Fruit fly (Drosophila melanogaster) whole organism, embryonic: ENCODE data around the gene ppk11.
A peak's percentile ranks its signal among the peaks of the same experiment; 100 is the strongest.

Source experiments
- C15 ChIP-seq: fragments of 200-800 bp; sonication (Bioruptor generic); IDR thresholded peaks from 3 replicates; pipeline ENCODE4 v1.3.6; 2022; ENCODE audit warnings: missing biosample characterization, missing genetic modification characterization
- CG10431 ChIP-seq: fragments of 200-800 bp; sonication (Bioruptor generic); optimal IDR thresholded peaks from 3 replicates; lab custom pipeline; 2018; ENCODE audit warnings: missing biosample characterization, mild to moderate bottlenecking, missing genetic modification characterization
- CG11456 ChIP-seq: fragments of 200-800 bp; sonication (Bioruptor generic); IDR thresholded peaks from 3 replicates; pipeline ENCODE4 v1.3.6; 2022; ENCODE audit warnings: missing biosample characterization, missing genetic modification characterization
- CG13775 ChIP-seq: fragments of 200-800 bp; sonication (Bioruptor generic); optimal IDR thresholded peaks from 3 replicates; lab custom pipeline; 2017; ENCODE audit warnings: missing biosample characterization, mild to moderate bottlenecking, missing genetic modification characterization
- CG15514 ChIP-seq: fragments of 200-800 bp; sonication (Bioruptor generic); optimal IDR thresholded peaks from 3 replicates; lab custom pipeline; 2017; ENCODE audit warnings: missing biosample characterization, missing genetic modification characterization, mild to moderate bottlenecking, moderate library complexity, missing genetic modification reagents
- CG15696 ChIP-seq: fragments of 200-800 bp; sonication (Bioruptor generic); optimal IDR thresholded peaks from 2 replicates; lab custom pipeline; 2019; ENCODE audit warnings: missing biosample characterization, mild to moderate bottlenecking, missing genetic modification characterization, moderate library complexity
- CG1602 ChIP-seq: fragments of 200-800 bp; sonication (Bioruptor generic); optimal IDR thresholded peaks from 3 replicates; lab custom pipeline; 2016; ENCODE audit warnings: missing biosample characterization, missing genetic modification characterization
- CG17328 ChIP-seq: fragments of 200-800 bp; sonication (Bioruptor generic); IDR thresholded peaks from 2 replicates; pipeline ENCODE4 v1.3.6; 2022; ENCODE audit warnings: missing biosample characterization, missing genetic modification characterization
- CG17802 ChIP-seq: fragments of 200-800 bp; sonication (Bioruptor generic); optimal IDR thresholded peaks from 2 replicates; lab custom pipeline; 2018; ENCODE audit warnings: missing biosample characterization, mild to moderate bottlenecking, missing genetic modification characterization, moderate library complexity
- CG2116 ChIP-seq: fragments of 200-800 bp; sonication (Bioruptor generic); optimal IDR thresholded peaks from 3 replicates; lab custom pipeline; 2018; ENCODE audit warnings: missing biosample characterization, mild to moderate bottlenecking, missing genetic modification characterization
- CG31365 ChIP-seq: fragments of 200-800 bp; sonication (Bioruptor generic); optimal IDR thresholded peaks from 2 replicates; lab custom pipeline; 2018; ENCODE audit warnings: missing biosample characterization, mild to moderate bottlenecking, missing genetic modification characterization
- CG33213 ChIP-seq: fragments of 200-800 bp; sonication (Bioruptor generic); optimal IDR thresholded peaks from 3 replicates; lab custom pipeline; 2016; ENCODE audit warnings: missing biosample characterization, missing genetic modification characterization
- CG34224 ChIP-seq: fragments of 200-800 bp; sonication (Bioruptor generic); IDR thresholded peaks from 3 replicates; pipeline ENCODE4 v1.3.6; 2022; ENCODE audit warnings: missing biosample characterization, missing genetic modification characterization; ENCODE audit not compliant: partially characterized antibody
- CG5245 ChIP-seq: fragments of 200-800 bp; sonication (Bioruptor generic); optimal IDR thresholded peaks from 3 replicates; lab custom pipeline; 2016; ENCODE audit warnings: missing biosample characterization, missing genetic modification characterization
- CG6272 ChIP-seq: fragments of 200-800 bp; sonication (Bioruptor generic); IDR thresholded peaks from 2 replicates; pipeline ENCODE4 v1.3.6; 2022; ENCODE audit warnings: missing biosample characterization, missing genetic modification characterization
- CG8290 ChIP-seq, 3 experiments: fragments of 200-800 bp; sonication (Bioruptor generic); optimal IDR thresholded peaks; 2 replicates each; lab custom pipeline; 2016 to 2019; ENCODE audit warnings: missing biosample characterization in 3 of 3, missing genetic modification characterization in 3 of 3, mild to moderate bottlenecking in 2 of 3, moderate library complexity in 1 of 3
- Eip74EF ChIP-seq, 2 experiments: fragments of 200-800 bp in 1 of 2; fragments of >200 bp in 1 of 2; sonication (Bioruptor generic) in 1 of 2; optimal IDR thresholded peaks; 2 replicates each; lab custom pipeline; 2017 to 2019; ENCODE audit warnings: missing biosample characterization in 2 of 2, missing genetic modification characterization in 2 of 2, mild to moderate bottlenecking in 1 of 2, moderate library complexity in 1 of 2
- Gsc ChIP-seq: fragments of 200-800 bp; sonication (Bioruptor generic); IDR thresholded peaks from 2 replicates; pipeline ENCODE4 v1.3.6; 2022; ENCODE audit warnings: missing biosample characterization, missing genetic modification characterization
- HHEX ChIP-seq: fragments of 200-800 bp; sonication (Bioruptor generic); optimal IDR thresholded peaks from 3 replicates; lab custom pipeline; 2017; ENCODE audit warnings: missing biosample characterization, mild to moderate bottlenecking, missing genetic modification characterization, missing genetic modification reagents
- Jarid2 ChIP-seq: fragments of 200-800 bp; sonication (Bioruptor generic); optimal IDR thresholded peaks from 3 replicates; lab custom pipeline; 2017; ENCODE audit warnings: mild to moderate bottlenecking, missing biosample characterization, missing genetic modification reagents, missing genetic modification characterization
- MBD-R2 ChIP-seq: fragments of 200-800 bp; sonication (Bioruptor generic); IDR thresholded peaks from 2 replicates; pipeline ENCODE4 v1.3.6; 2022; ENCODE audit warnings: missing biosample characterization, missing genetic modification characterization
- Max ChIP-seq: fragments of 200-800 bp; sonication (Bioruptor generic); optimal IDR thresholded peaks from 2 replicates; lab custom pipeline; 2016; ENCODE audit warnings: missing biosample characterization, mild to moderate bottlenecking, missing genetic modification characterization
- NC2α ChIP-seq: fragments of 200-800 bp; sonication (Bioruptor generic); optimal IDR thresholded peaks from 2 replicates; lab custom pipeline; 2016; ENCODE audit warnings: missing biosample characterization, missing genetic modification characterization
- NfI ChIP-seq: fragments of 200-800 bp; sonication (Bioruptor generic); optimal IDR thresholded peaks from 3 replicates; lab custom pipeline; 2018; ENCODE audit warnings: missing biosample characterization, mild to moderate bottlenecking, missing genetic modification characterization, moderate library complexity
- Optix ChIP-seq: fragments of 200-800 bp; sonication (Bioruptor generic); IDR thresholded peaks from 3 replicates; pipeline ENCODE4 v1.3.6; 2022; ENCODE audit warnings: missing biosample characterization, missing genetic modification characterization
- Sin3A ChIP-seq: fragments of >200 bp; optimal IDR thresholded peaks from 2 replicates; lab custom pipeline; 2018
- Sry-β ChIP-seq: fragments of 200-800 bp; sonication (Bioruptor generic); optimal IDR thresholded peaks from 2 replicates; lab custom pipeline; 2018; ENCODE audit warnings: missing biosample characterization, mild to moderate bottlenecking, missing genetic modification characterization, moderate library complexity
- abd-A ChIP-seq: fragments of 200-800 bp; sonication (Bioruptor generic); optimal IDR thresholded peaks from 3 replicates; lab custom pipeline; 2019; ENCODE audit warnings: missing biosample characterization, mild to moderate bottlenecking, missing genetic modification characterization, moderate library complexity
- ac ChIP-seq: fragments of 200-800 bp; sonication (Bioruptor generic); optimal IDR thresholded peaks from 3 replicates; lab custom pipeline; 2017; ENCODE audit warnings: missing biosample characterization, mild to moderate bottlenecking, missing genetic modification characterization
- ato ChIP-seq: fragments of 200-800 bp; sonication (Bioruptor generic); IDR thresholded peaks from 2 replicates; pipeline ENCODE4 v1.3.6; 2022; ENCODE audit warnings: missing biosample characterization, missing genetic modification characterization; ENCODE audit not compliant: partially characterized antibody
- caup ChIP-seq: fragments of 200-800 bp; sonication (Bioruptor generic); optimal IDR thresholded peaks from 3 replicates; lab custom pipeline; 2017; ENCODE audit warnings: missing biosample characterization, mild to moderate bottlenecking, missing genetic modification characterization, moderate library complexity; ENCODE audit not compliant: severe bottlenecking
- chm ChIP-seq: fragments of 200-800 bp; sonication (Bioruptor generic); IDR thresholded peaks from 2 replicates; pipeline ENCODE4 v1.3.6; 2022; ENCODE audit warnings: missing biosample characterization, missing genetic modification characterization
- crc ChIP-seq: fragments of 200-800 bp; sonication (Bioruptor generic); optimal IDR thresholded peaks from 2 replicates; lab custom pipeline; 2016; ENCODE audit warnings: missing biosample characterization, missing genetic modification characterization
- da ChIP-seq: fragments of 200-800 bp; sonication (Bioruptor generic); optimal IDR thresholded peaks from 2 replicates; lab custom pipeline; 2016; ENCODE audit warnings: missing biosample characterization, missing genetic modification characterization
- fd3F ChIP-seq: fragments of 200-800 bp; sonication (Bioruptor generic); optimal IDR thresholded peaks from 2 replicates; lab custom pipeline; 2018; ENCODE audit warnings: missing biosample characterization, mild to moderate bottlenecking, missing genetic modification characterization, moderate library complexity
- fd96Cb ChIP-seq: fragments of 200-800 bp; sonication (Bioruptor generic); optimal IDR thresholded peaks from 2 replicates; lab custom pipeline; 2018; ENCODE audit warnings: missing biosample characterization, mild to moderate bottlenecking, missing genetic modification characterization, moderate library complexity
- gem ChIP-seq: fragments of 200-800 bp; sonication (Bioruptor generic); optimal IDR thresholded peaks from 2 replicates; lab custom pipeline; 2019; ENCODE audit warnings: missing biosample characterization, mild to moderate bottlenecking, missing genetic modification characterization, moderate library complexity
- lab ChIP-seq: fragments of 200-800 bp; sonication (Bioruptor generic); optimal IDR thresholded peaks from 3 replicates; lab custom pipeline; 2017; ENCODE audit warnings: missing biosample characterization, missing genetic modification characterization, mild to moderate bottlenecking, moderate library complexity, missing genetic modification reagents
- lbe ChIP-seq: fragments of 200-800 bp; sonication (Bioruptor generic); optimal IDR thresholded peaks from 2 replicates; lab custom pipeline; 2016; ENCODE audit warnings: missing biosample characterization, mild to moderate bottlenecking, missing genetic modification characterization
- lmd ChIP-seq: fragments of 200-800 bp; sonication (Bioruptor generic); IDR thresholded peaks from 2 replicates; pipeline ENCODE4 v1.3.6; 2022; ENCODE audit warnings: missing biosample characterization, missing genetic modification characterization
- luna ChIP-seq: fragments of 200-800 bp; sonication (Bioruptor generic); optimal IDR thresholded peaks from 2 replicates; lab custom pipeline; 2016; ENCODE audit warnings: missing biosample characterization, missing genetic modification characterization
- pros ChIP-seq: fragments of 200-800 bp; sonication (Bioruptor generic); optimal IDR thresholded peaks from 3 replicates; lab custom pipeline; 2019; ENCODE audit warnings: missing biosample characterization, mild to moderate bottlenecking, missing genetic modification characterization, moderate library complexity
- pzg ChIP-seq: fragments of 200-800 bp; sonication (Bioruptor generic); optimal IDR thresholded peaks from 3 replicates; lab custom pipeline; 2018; ENCODE audit warnings: missing biosample characterization, mild to moderate bottlenecking, missing genetic modification characterization, moderate library complexity
- rib ChIP-seq: fragments of 200-800 bp; sonication (Bioruptor generic); IDR thresholded peaks from 2 replicates; pipeline ENCODE4 v1.3.6; 2022; ENCODE audit warnings: missing biosample characterization, missing genetic modification characterization
- sima ChIP-seq: fragments of 200-800 bp; sonication (Bioruptor generic); optimal IDR thresholded peaks from 2 replicates; lab custom pipeline; 2016; ENCODE audit warnings: missing biosample characterization, missing genetic modification characterization
- so ChIP-seq: fragments of 200-800 bp; sonication (Bioruptor generic); IDR thresholded peaks from 3 replicates; pipeline ENCODE4 v1.3.6; 2022; ENCODE audit warnings: missing biosample characterization, missing genetic modification characterization
- tio ChIP-seq: fragments of 200-800 bp; sonication (Bioruptor generic); optimal IDR thresholded peaks from 2 replicates; lab custom pipeline; 2017; ENCODE audit warnings: missing biosample characterization, missing genetic modification characterization, inconsistent platforms
- toy ChIP-seq: fragments of 200-800 bp; sonication (Bioruptor generic); IDR thresholded peaks from 2 replicates; pipeline ENCODE4 v1.3.6; 2022; ENCODE audit warnings: missing biosample characterization, missing genetic modification characterization
- tup ChIP-seq: fragments of 200-800 bp; sonication (Bioruptor generic); optimal IDR thresholded peaks from 2 replicates; lab custom pipeline; 2016; ENCODE audit warnings: missing biosample characterization, mild to moderate bottlenecking, missing genetic modification characterization, moderate library complexity
- zen ChIP-seq: fragments of 200-800 bp; sonication (Bioruptor generic); optimal IDR thresholded peaks from 3 replicates; lab custom pipeline; 2018; ENCODE audit warnings: missing biosample characterization, mild to moderate bottlenecking, missing genetic modification characterization, moderate library complexity

The ppk11 gene

dm6 chr2L:9782176-9782581 is 7.3 kb upstream of the ppk11 start, which contains the start of gene IP3K1 (continued):
- TF ChIP-seq CG2116 (GFP tag; lab: Kevin White, UChicago), result no peak
- TF ChIP-seq CG15514, result peak; percentile 63
- no peak for TF ChIP-seq Gsc (GFP tag; lab: Robert Waterston, UW)
- TF ChIP-seq CG11456 (GFP tag; lab: Robert Waterston, UW), result peak; percentile 45; the same call in 1 of the 3 replicates
- no peak for TF ChIP-seq CG10431 (GFP tag; lab: Kevin White, UChicago)
- TF ChIP-seq NfI (GFP tag; lab: Kevin White, UChicago), result peak; percentile 3
- no peak for TF ChIP-seq CG1602 (GFP tag; lab: Kevin White, UChicago)
- TF ChIP-seq gem (tag; lab: Kevin White, UChicago), result no peak
- no peak for TF ChIP-seq toy (GFP tag; lab: Robert Waterston, UW)
- no peak for TF ChIP-seq da (GFP tag; lab: Kevin White, UChicago)
- peak; percentile 99 for TF ChIP-seq Jarid2 (GFP tag; lab: Kevin White, UChicago)
- no peak for TF ChIP-seq pzg (GFP tag; lab: Kevin White, UChicago)
- no peak for TF ChIP-seq Sin3A (lab: Kevin White, UChicago)
- TF ChIP-seq CG5245 (GFP tag; lab: Kevin White, UChicago), result no peak
- TF ChIP-seq CG34224 (GFP tag; lab: Robert Waterston, UW), result peak; percentile 74
- no peak for TF ChIP-seq CG15696
- peak; percentile 28 for TF ChIP-seq NC2α (GFP tag; lab: Kevin White, UChicago)
- peak; percentile 37 for TF ChIP-seq HHEX (GFP tag; lab: Kevin White, UChicago)
- peak; percentile 63 for TF ChIP-seq lbe (GFP tag; lab: Kevin White, UChicago)
- peak; percentile 66; the same call in 2 of the 3 replicates for TF ChIP-seq so (GFP tag; lab: Robert Waterston, UW)
- TF ChIP-seq CG17802 (tag; lab: Kevin White, UChicago), result no peak
- no peak for TF ChIP-seq fd96Cb (tag; lab: Kevin White, UChicago)
- TF ChIP-seq CG13775, result peak; percentile 17
- TF ChIP-seq lab, result peak; percentile 81
- peak; percentile 47 for TF ChIP-seq CG8290 (GFP tag; optimal IDR thresholded peaks at IDR 0.05; lab: Kevin White, UChicago)
- peak in 1 of 2 experiments; percentile 88 for TF ChIP-seq CG8290 (tag; optimal IDR thresholded peaks at IDR 0.05; lab: Kevin White, UChicago)
- TF ChIP-seq rib, result peak; percentile 67
- TF ChIP-seq fd3F (GFP tag; lab: Kevin White, UChicago), result no peak
- TF ChIP-seq MBD-R2 (GFP tag; lab: Robert Waterston, UW), result no peak; the same call in 1 of the 2 replicates
- TF ChIP-seq Max (GFP tag; lab: Kevin White, UChicago), result no peak
- TF ChIP-seq caup, result peak; percentile 58
- TF ChIP-seq sima, result no peak
- no peak for TF ChIP-seq CG6272
- TF ChIP-seq chm (GFP tag; lab: Robert Waterston, UW), result peak; percentile 71; the same call in 1 of the 2 replicates
- no peak for TF ChIP-seq ac
- peak; percentile 15; the same call in 1 of the 2 replicates for TF ChIP-seq lmd
- peak; percentile 80 for TF ChIP-seq ato
- TF ChIP-seq Optix, result no peak
- no peak for TF ChIP-seq pros (GFP tag; lab: Kevin White, UChicago)
- 0 out of 2 replicates have a peak, but pooled peaks have one; percentile 47 for TF ChIP-seq CG17328 (GFP tag; lab: Robert Waterston, UW)
- no peak for TF ChIP-seq CG33213
- no peak for TF ChIP-seq tup (GFP tag; lab: Kevin White, UChicago)
- no peak for TF ChIP-seq luna (GFP tag; lab: Kevin White, UChicago)
- no peak for TF ChIP-seq Sry-β (GFP tag; lab: Kevin White, UChicago)
- TF ChIP-seq zen (tag; lab: Kevin White, UChicago), result no peak
- no peak for TF ChIP-seq crc
- TF ChIP-seq Eip74EF (GFP tag; optimal IDR thresholded peaks at IDR 0.05; lab: Kevin White, UChicago), result peak in 1 of 2 experiments; percentile 61
- peak; percentile 72 for TF ChIP-seq abd-A (tag; lab: Kevin White, UChicago)
- TF ChIP-seq CG31365, result peak; percentile 24
- no peak for TF ChIP-seq tio (GFP tag; lab: Kevin White, UChicago)
- no peak for TF ChIP-seq C15
